Worm (Caenorhabditis elegans) whole organism, young adult: ENCODE data around the gene C17A2.3.

Source experiments
- C17E4.6 ChIP-seq: fragments of 200-800 bp; sonication (Bioruptor generic); IDR thresholded peaks from 2 replicates; pipeline ENCODE4 v1.3.6; 2022; ENCODE audit warnings: missing genetic modification reagents, missing genetic modification characterization, missing compliant biosample characterization
- F33H1.4 ChIP-seq: fragments of 200-800 bp; sonication (Bioruptor generic); IDR thresholded peaks from 2 replicates; pipeline ENCODE4 v1.3.6; 2022; ENCODE audit warnings: missing genetic modification reagents, missing genetic modification characterization, missing compliant biosample characterization
- F39B2.1 ChIP-seq: fragments of 200-800 bp; sonication (Bioruptor generic); IDR thresholded peaks from 2 replicates; pipeline ENCODE4 v1.3.6; 2022; ENCODE audit warnings: missing genetic modification reagents, missing genetic modification characterization, missing compliant biosample characterization
- Y79H2A.3 ChIP-seq: fragments of 200-800 bp; sonication (Bioruptor generic); conservative IDR thresholded peaks from 2 replicates; pipeline ENCODE4 v1.3.6; 2022; ENCODE audit warnings: missing genetic modification reagents, missing genetic modification characterization, missing compliant biosample characterization
- akir-1 ChIP-seq: fragments of 200-800 bp; sonication (Bioruptor generic); optimal IDR thresholded peaks from 2 replicates; lab custom pipeline; 2018; ENCODE audit warnings: mild to moderate bottlenecking, missing genetic modification characterization, moderate library complexity, missing compliant biosample characterization
- bed-2 ChIP-seq: fragments of 200-800 bp; sonication (Bioruptor generic); IDR thresholded peaks from 2 replicates; pipeline ENCODE4 v1.3.6; 2022; ENCODE audit warnings: missing genetic modification reagents, missing genetic modification characterization, missing compliant biosample characterization
- ccch-3 ChIP-seq: fragments of 200-800 bp; sonication (Bioruptor generic); optimal IDR thresholded peaks from 2 replicates; lab custom pipeline; 2018; ENCODE audit warnings: mild to moderate bottlenecking, missing genetic modification characterization, missing compliant biosample characterization
- ceh-91 ChIP-seq: fragments of 200-800 bp; sonication (Bioruptor generic); IDR thresholded peaks from 2 replicates; pipeline ENCODE4 v1.3.6; 2022; ENCODE audit warnings: missing genetic modification reagents, missing genetic modification characterization, missing compliant biosample characterization
- ets-4 ChIP-seq: fragments of 200-800 bp; sonication (Bioruptor generic); optimal IDR thresholded peaks from 2 replicates; lab custom pipeline; 2018; ENCODE audit warnings: mild to moderate bottlenecking, missing genetic modification characterization, missing compliant biosample characterization
- lin-40 ChIP-seq: sonication (generic microtip); optimal IDR thresholded peaks from 2 replicates; lab custom pipeline; 2016; ENCODE audit warnings: missing genetic modification characterization, mild to moderate bottlenecking, missing compliant biosample characterization, missing genotype, missing genetic modification reagents
- madf-3 ChIP-seq: fragments of 200-800 bp; sonication (Bioruptor generic); IDR thresholded peaks from 2 replicates; pipeline ENCODE4 v1.3.6; 2022; ENCODE audit warnings: missing genetic modification reagents, missing genetic modification characterization, missing compliant biosample characterization
- nfyb-1 ChIP-seq: fragments of 200-800 bp; sonication (Bioruptor generic); IDR thresholded peaks from 2 replicates; pipeline ENCODE4 v1.3.6; 2022; ENCODE audit warnings: missing genetic modification reagents, missing genetic modification characterization, missing compliant biosample characterization
- unc-130 ChIP-seq: sonication (generic microtip); optimal IDR thresholded peaks from 2 replicates; lab custom pipeline; 2016; ENCODE audit warnings: missing genetic modification reagents, missing genetic modification characterization, missing compliant biosample characterization

Gene C17A2.3

ce11 chrII:3894755-3895154 is 51.3 kb downstream of the C17A2.3 start, which contains the start of gene F53C3.7:
Gene F53C3.7 (plus strand): TSS chrII:3895055.
- no peak for TF ChIP-seq unc-130 (GFP tag; lab: Kevin White, UChicago)
- no peak for TF ChIP-seq madf-3
- TF ChIP-seq Y79H2A.3 (GFP tag; lab: Robert Waterston, UW), result no peak
- TF ChIP-seq F39B2.1 (GFP tag; lab: Robert Waterston, UW), result no peak
- TF ChIP-seq nfyb-1 (GFP tag; lab: Robert Waterston, UW), result no peak
- no peak for TF ChIP-seq C17E4.6 (GFP tag; lab: Robert Waterston, UW)
- no peak for TF ChIP-seq F33H1.4 (GFP tag; lab: Robert Waterston, UW)
- TF ChIP-seq ets-4, result no peak
- TF ChIP-seq ccch-3 (GFP tag; lab: Kevin White, UChicago), result no peak
- TF ChIP-seq akir-1, result no peak
- no peak for TF ChIP-seq bed-2
- no peak for TF ChIP-seq ceh-91 (GFP tag; lab: Robert Waterston, UW)
- no peak for TF ChIP-seq lin-40 (tag; lab: Kevin White, UChicago)
